Fruit fly (Drosophila melanogaster): ENCODE measurements around the gene CG1640.

DNA sequence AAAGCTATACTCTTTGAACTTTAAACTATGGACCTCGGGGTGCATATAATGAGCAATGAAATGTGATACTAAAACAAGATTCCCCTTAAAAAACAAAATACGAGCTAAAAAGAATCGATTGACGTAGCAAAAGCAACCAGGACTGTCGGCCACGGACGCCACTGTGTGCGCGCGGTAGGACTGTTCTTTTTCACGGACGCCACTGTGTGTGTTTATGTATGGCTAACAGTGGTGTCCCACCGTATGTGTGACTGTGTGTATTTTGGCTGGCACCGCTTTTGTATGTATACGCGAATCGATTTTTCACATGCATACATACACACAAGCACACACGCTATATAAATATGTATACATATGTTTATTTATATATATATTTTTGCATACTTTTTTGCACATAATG lies 13.4 kb downstream of the CG1640 start:
- TF ChIP-seq Ets98B (GFP tag; IDR thresholded peaks at IDR 0.05) (peak; percentile 68), D1 (tag; optimal IDR thresholded peaks at IDR 0.05) (no peak), CG17806 (tag; optimal IDR thresholded peaks at IDR 0.05) (peak; percentile 39), Snoo (tag; optimal IDR thresholded peaks at IDR 0.05) (peak; percentile 37)
